Fruit fly (Drosophila melanogaster) whole organism, embryonic: ENCODE results near the gene CG11356.

Experiments used
- BEAF-32 ChIP-seq: fragments of 200-800 bp; sonication (Bioruptor generic); optimal IDR thresholded peaks from 3 replicates; lab custom pipeline; 2017; ENCODE audit warnings: missing biosample characterization, missing genetic modification characterization, mild to moderate bottlenecking, moderate library complexity, missing genetic modification reagents
- Bgb ChIP-seq: fragments of 200-800 bp; sonication (Bioruptor generic); IDR thresholded peaks from 2 replicates; pipeline ENCODE4 v1.3.6; 2022; ENCODE audit warnings: missing biosample characterization, missing genetic modification characterization; ENCODE audit not compliant: partially characterized antibody
- CG10979 ChIP-seq: fragments of 200-800 bp; sonication (Bioruptor generic); optimal IDR thresholded peaks from 2 replicates; lab custom pipeline; 2018; ENCODE audit warnings: missing biosample characterization, mild to moderate bottlenecking, missing genetic modification characterization, moderate library complexity
- CG11560 ChIP-seq: fragments of 200-800 bp; sonication (Bioruptor generic); IDR thresholded peaks from 3 replicates; pipeline ENCODE4 v1.3.6; 2022; ENCODE audit warnings: missing biosample characterization, missing genetic modification characterization
- CG11723 ChIP-seq: fragments of 200-800 bp; sonication (Bioruptor generic); optimal IDR thresholded peaks from 2 replicates; lab custom pipeline; 2017; ENCODE audit warnings: missing biosample characterization, mild to moderate bottlenecking, missing genetic modification characterization
- CG15514 ChIP-seq: fragments of 200-800 bp; sonication (Bioruptor generic); optimal IDR thresholded peaks from 3 replicates; lab custom pipeline; 2017; ENCODE audit warnings: missing biosample characterization, missing genetic modification characterization, mild to moderate bottlenecking, moderate library complexity, missing genetic modification reagents
- CG17359 ChIP-seq: fragments of 200-800 bp; sonication (Bioruptor generic); optimal IDR thresholded peaks from 3 replicates; lab custom pipeline; 2018; ENCODE audit warnings: missing biosample characterization, mild to moderate bottlenecking, missing genetic modification characterization, moderate library complexity
- CG18011 ChIP-seq: fragments of 200-800 bp; sonication (Bioruptor generic); optimal IDR thresholded peaks from 2 replicates; lab custom pipeline; 2017; ENCODE audit warnings: missing biosample characterization, missing genetic modification characterization, mild to moderate bottlenecking, moderate library complexity, missing genotype
- CG2678 ChIP-seq: fragments of 200-800 bp; sonication (Bioruptor generic); optimal IDR thresholded peaks from 3 replicates; lab custom pipeline; 2019; ENCODE audit warnings: missing biosample characterization, mild to moderate bottlenecking, missing genetic modification characterization, moderate library complexity
- CG31388 ChIP-seq: fragments of 200-800 bp; sonication (Bioruptor generic); optimal IDR thresholded peaks from 2 replicates; lab custom pipeline; 2016; ENCODE audit warnings: missing biosample characterization, missing genetic modification characterization
- CG4820 ChIP-seq: fragments of 200-800 bp; sonication (Bioruptor generic); optimal IDR thresholded peaks from 3 replicates; lab custom pipeline; 2016; ENCODE audit warnings: missing biosample characterization, missing genetic modification characterization
- CG6765 ChIP-seq: fragments of 200-800 bp; sonication (Bioruptor generic); optimal IDR thresholded peaks from 3 replicates; lab custom pipeline; 2017; ENCODE audit warnings: missing biosample characterization, mild to moderate bottlenecking, missing genetic modification characterization
- CG7839 ChIP-seq: fragments of 200-800 bp; sonication (Bioruptor generic); optimal IDR thresholded peaks from 3 replicates; lab custom pipeline; 2018; ENCODE audit warnings: missing biosample characterization, mild to moderate bottlenecking, missing genetic modification characterization, moderate library complexity
- CG8290 ChIP-seq, 3 experiments: fragments of 200-800 bp; sonication (Bioruptor generic); optimal IDR thresholded peaks; 2 replicates each; lab custom pipeline; 2016 to 2019; ENCODE audit warnings: missing biosample characterization in 3 of 3, missing genetic modification characterization in 3 of 3, mild to moderate bottlenecking in 2 of 3, moderate library complexity in 1 of 3
- CG8388 ChIP-seq: fragments of 200-800 bp; sonication (Bioruptor generic); optimal IDR thresholded peaks from 2 replicates; lab custom pipeline; 2019; ENCODE audit warnings: missing biosample characterization, mild to moderate bottlenecking, missing genetic modification characterization, moderate library complexity
- CG8924 ChIP-seq: fragments of 200-800 bp; optimal IDR thresholded peaks from 3 replicates; lab custom pipeline; 2019; ENCODE audit warnings: missing biosample characterization, mild to moderate bottlenecking, missing genetic modification characterization, moderate library complexity
- CG8944 ChIP-seq: fragments of 200-800 bp; sonication (Bioruptor generic); optimal IDR thresholded peaks from 3 replicates; lab custom pipeline; 2016; ENCODE audit warnings: missing biosample characterization, missing genetic modification characterization
- CTCF ChIP-seq: fragments of 200-800 bp; sonication (Bioruptor generic); optimal IDR thresholded peaks from 2 replicates; lab custom pipeline; 2017; ENCODE audit warnings: missing biosample characterization, mild to moderate bottlenecking, missing genetic modification characterization, moderate library complexity
- CoRest ChIP-seq: fragments of 200-800 bp; sonication (Bioruptor generic); optimal IDR thresholded peaks from 3 replicates; lab custom pipeline; 2018; ENCODE audit warnings: missing biosample characterization, mild to moderate bottlenecking, missing genetic modification characterization, moderate library complexity
- D ChIP-seq, 2 experiments: fragments of 200-800 bp in 1 of 2; fragments of >200 bp in 1 of 2; sonication (Bioruptor generic) in 1 of 2; optimal IDR thresholded peaks; 2 replicates in 1 of 2; 3 replicates in 1 of 2; lab custom pipeline; 2017; ENCODE audit warnings: mild to moderate bottlenecking in 1 of 2, missing biosample characterization in 1 of 2, missing genetic modification characterization in 1 of 2, missing genetic modification reagents in 1 of 2
- Eip74EF ChIP-seq, 2 experiments: fragments of 200-800 bp in 1 of 2; fragments of >200 bp in 1 of 2; sonication (Bioruptor generic) in 1 of 2; optimal IDR thresholded peaks; 2 replicates each; lab custom pipeline; 2017 to 2019; ENCODE audit warnings: missing biosample characterization in 2 of 2, missing genetic modification characterization in 2 of 2, mild to moderate bottlenecking in 1 of 2, moderate library complexity in 1 of 2
- GATAe ChIP-seq: fragments of 200-800 bp; sonication (Bioruptor generic); conservative IDR thresholded peaks from 2 replicates; pipeline ENCODE4 v1.3.6; 2022; ENCODE audit warnings: missing biosample characterization, missing genetic modification characterization
- Lhr ChIP-seq: fragments of 200-800 bp; sonication (Bioruptor generic); optimal IDR thresholded peaks from 3 replicates; lab custom pipeline; 2017; ENCODE audit warnings: mild to moderate bottlenecking, missing biosample characterization, missing genetic modification reagents, missing genetic modification characterization
- Mad ChIP-seq: fragments of 200-800 bp; sonication (Bioruptor generic); optimal IDR thresholded peaks from 2 replicates; lab custom pipeline; 2016; ENCODE audit warnings: missing biosample characterization, missing genetic modification characterization
- Oli ChIP-seq: fragments of 200-800 bp; sonication (Bioruptor generic); optimal IDR thresholded peaks from 2 replicates; lab custom pipeline; 2018; ENCODE audit warnings: missing biosample characterization, mild to moderate bottlenecking, missing genetic modification characterization, moderate library complexity
- Tbp ChIP-seq: fragments of >200 bp; optimal IDR thresholded peaks from 2 replicates; lab custom pipeline; 2018; ENCODE audit warnings: missing biosample characterization, missing genetic modification characterization
- Trl ChIP-seq, 3 experiments: fragments of >200 bp in 2 of 3; fragments of 200-800 bp in 1 of 3; sonication (Bioruptor generic) in 1 of 3; optimal IDR thresholded peaks; 2 replicates in 1 of 3; 3 replicates in 2 of 3; lab custom pipeline; 2016 to 2017; ENCODE audit warnings: missing biosample characterization in 1 of 3, missing genetic modification characterization in 1 of 3
- ase ChIP-seq: fragments of 200-800 bp; sonication (Bioruptor generic); IDR thresholded peaks from 3 replicates; pipeline ENCODE4 v1.3.6; 2022; ENCODE audit warnings: missing biosample characterization, missing genetic modification characterization
- dmrt99B ChIP-seq: fragments of 200-800 bp; sonication (Bioruptor generic); optimal IDR thresholded peaks from 2 replicates; lab custom pipeline; 2018; ENCODE audit warnings: missing biosample characterization, mild to moderate bottlenecking, missing genetic modification characterization, moderate library complexity
- gce ChIP-seq: fragments of 200-800 bp; sonication (Bioruptor generic); IDR thresholded peaks from 3 replicates; pipeline ENCODE4 v1.3.6; 2022; ENCODE audit warnings: missing biosample characterization, missing genetic modification characterization
- jumu ChIP-seq: fragments of 200-800 bp; sonication (Bioruptor generic); optimal IDR thresholded peaks from 3 replicates; lab custom pipeline; 2016; ENCODE audit warnings: missing biosample characterization, missing genetic modification characterization
- kni ChIP-seq: fragments of 200-800 bp; sonication (Bioruptor generic); optimal IDR thresholded peaks from 3 replicates; lab custom pipeline; 2017; ENCODE audit warnings: mild to moderate bottlenecking, missing biosample characterization, missing genetic modification reagents, missing genetic modification characterization
- mam ChIP-seq: fragments of 200-800 bp; sonication (Bioruptor generic); optimal IDR thresholded peaks from 3 replicates; lab custom pipeline; 2016; ENCODE audit warnings: missing biosample characterization, missing genetic modification characterization
- mld ChIP-seq: fragments of 200-800 bp; sonication (Bioruptor generic); IDR thresholded peaks from 3 replicates; pipeline ENCODE4 v1.3.6; 2022; ENCODE audit warnings: missing biosample characterization, missing genetic modification characterization; ENCODE audit not compliant: partially characterized antibody
- pan ChIP-seq, 4 experiments: fragments of >200 bp in 3 of 4; fragments of 200-800 bp in 1 of 4; sonication (Bioruptor generic) in 1 of 4; optimal IDR thresholded peaks in 3 of 4; IDR thresholded peaks in 1 of 4; 2 replicates each; pipeline versions ENCODE4 v1.3.6 to Lab custom; 2017 to 2022; ENCODE audit warnings: missing biosample characterization in 2 of 4, missing genetic modification characterization in 2 of 4, mixed read lengths in 1 of 4
- pb ChIP-seq: fragments of 200-800 bp; sonication (Bioruptor generic); optimal IDR thresholded peaks from 3 replicates; lab custom pipeline; 2016; ENCODE audit warnings: missing biosample characterization, missing genetic modification characterization
- pnt ChIP-seq: fragments of 200-800 bp; sonication (Bioruptor generic); optimal IDR thresholded peaks from 3 replicates; lab custom pipeline; 2016; ENCODE audit warnings: missing biosample characterization, missing genetic modification characterization
- prd ChIP-seq, 3 experiments: fragments of >200 bp in 2 of 3; fragments of 200-800 bp in 1 of 3; sonication (Bioruptor generic) in 1 of 3; optimal IDR thresholded peaks in 2 of 3; IDR thresholded peaks in 1 of 3; 2 replicates in 2 of 3; 3 replicates in 1 of 3; pipeline versions ENCODE4 v1.3.6 to Lab custom; 2017 to 2022; ENCODE audit warnings: missing biosample characterization in 1 of 3, missing genetic modification characterization in 1 of 3
- pum ChIP-seq: fragments of 200-800 bp; sonication (Bioruptor generic); optimal IDR thresholded peaks from 2 replicates; lab custom pipeline; 2016; ENCODE audit warnings: missing biosample characterization, missing genetic modification characterization
- sc ChIP-seq, 3 experiments: fragments of >200 bp in 2 of 3; fragments of 200-800 bp in 1 of 3; sonication (Bioruptor generic) in 1 of 3; optimal IDR thresholded peaks; 2 replicates in 2 of 3; 3 replicates in 1 of 3; lab custom pipeline; 2017; ENCODE audit warnings: mild to moderate bottlenecking in 1 of 3, missing biosample characterization in 1 of 3, missing genetic modification characterization in 1 of 3, missing genetic modification reagents in 1 of 3
- schlank ChIP-seq: fragments of 200-800 bp; sonication (Bioruptor generic); optimal IDR thresholded peaks from 2 replicates; lab custom pipeline; 2018; ENCODE audit warnings: missing biosample characterization, mild to moderate bottlenecking, missing genetic modification characterization
- tap ChIP-seq: fragments of 200-800 bp; optimal IDR thresholded peaks from 3 replicates; lab custom pipeline; 2019; ENCODE audit warnings: missing biosample characterization, mild to moderate bottlenecking, missing genetic modification characterization, moderate library complexity
- usp ChIP-seq: fragments of >200 bp; optimal IDR thresholded peaks from 2 replicates; lab custom pipeline; 2017; ENCODE audit warnings: missing biosample characterization, missing genetic modification characterization
- wek ChIP-seq: fragments of 200-800 bp; sonication (Bioruptor generic); optimal IDR thresholded peaks from 3 replicates; lab custom pipeline; 2018; ENCODE audit warnings: missing biosample characterization, mild to moderate bottlenecking, missing genetic modification characterization, moderate library complexity
- zen ChIP-seq: fragments of 200-800 bp; sonication (Bioruptor generic); optimal IDR thresholded peaks from 3 replicates; lab custom pipeline; 2018; ENCODE audit warnings: missing biosample characterization, mild to moderate bottlenecking, missing genetic modification characterization, moderate library complexity

CG11356 gene

DNA sequence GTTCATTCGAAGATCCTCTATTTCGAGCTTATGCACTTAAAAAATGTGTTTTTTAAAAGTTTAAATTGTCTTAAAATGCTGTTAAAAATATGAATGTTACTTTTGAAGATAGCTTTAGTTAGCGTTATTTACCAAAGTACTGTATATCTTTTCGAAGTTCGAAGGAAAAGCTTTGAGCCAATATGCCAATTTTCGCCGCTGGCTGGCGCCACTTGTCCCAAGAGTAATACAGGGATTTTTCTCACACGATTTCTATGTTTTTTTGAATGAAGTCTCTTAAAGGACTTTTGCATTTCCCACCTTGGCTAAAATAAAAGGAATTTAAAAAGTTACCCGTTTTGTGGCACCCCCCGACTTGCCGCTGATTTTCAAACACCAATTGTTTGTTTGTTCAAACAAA is 579 bp upstream of the CG11356 start:
- TF ChIP-seq Bgb (GFP tag; lab: Robert Waterston, UW), result no peak
- no peak for TF ChIP-seq gce
- no peak for TF ChIP-seq tap (tag; lab: Kevin White, UChicago)
- peak; percentile 84 for TF ChIP-seq CTCF (GFP tag; lab: Kevin White, UChicago)

DNA sequence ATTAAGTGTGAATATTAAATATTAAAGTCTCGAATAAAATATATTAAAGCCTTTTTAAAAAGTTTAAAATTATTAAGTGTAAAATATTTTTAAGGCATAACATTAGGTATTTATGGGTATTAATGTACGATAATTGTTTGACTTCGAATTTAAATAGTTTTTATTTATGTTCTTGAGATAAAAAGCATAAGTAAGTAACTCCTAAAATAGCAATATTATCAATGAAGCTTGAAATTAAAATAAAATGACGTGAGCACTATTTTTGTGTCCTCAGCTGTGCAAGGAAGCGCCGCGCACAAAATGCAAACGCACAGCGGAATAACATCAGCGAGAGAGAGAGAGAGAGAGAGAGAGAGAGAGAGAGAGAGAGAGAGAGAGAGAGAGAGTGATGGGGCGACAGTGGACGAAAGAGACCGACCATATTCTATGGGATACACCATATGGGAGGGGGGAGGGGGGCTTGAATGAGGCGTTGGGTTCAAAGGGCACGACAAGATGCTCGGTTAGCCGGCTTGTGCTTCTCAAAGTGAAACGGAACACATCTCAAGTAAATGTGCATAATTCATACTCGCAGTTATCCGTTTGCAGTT is 13.3 kb downstream of the CG11356 start:
- TF ChIP-seq Lhr (GFP tag; lab: Kevin White, UChicago), result no peak
- peak; percentile 29 to 40 for TF ChIP-seq Trl (optimal IDR thresholded peaks at IDR 0.05; lab: Kevin White, UChicago)
- no peak for TF ChIP-seq Trl (GFP tag; optimal IDR thresholded peaks at IDR 0.05; lab: Kevin White, UChicago)
- TF ChIP-seq CG8924, result peak; percentile 46
- no peak for TF ChIP-seq pb (GFP tag; lab: Kevin White, UChicago)
- TF ChIP-seq CG18011 (GFP tag; lab: Kevin White, UChicago), result no peak
- TF ChIP-seq wek (GFP tag; lab: Kevin White, UChicago), result no peak
- TF ChIP-seq CG31388 (GFP tag; lab: Kevin White, UChicago), result no peak
- TF ChIP-seq CG6765 (GFP tag; lab: Kevin White, UChicago), result no peak
- TF ChIP-seq BEAF-32 (GFP tag; lab: Kevin White, UChicago), result no peak
- TF ChIP-seq CG17359 (tag; lab: Kevin White, UChicago), result peak; percentile 15
- TF ChIP-seq schlank, result no peak
- no peak for TF ChIP-seq GATAe (GFP tag; lab: Robert Waterston, UW)
- no peak for TF ChIP-seq CG8944 (GFP tag; lab: Kevin White, UChicago)
- TF ChIP-seq dmrt99B (tag; lab: Kevin White, UChicago), result peak; percentile 20
- peak; percentile 53 for TF ChIP-seq CG2678 (tag; lab: Kevin White, UChicago)
- TF ChIP-seq usp (GFP tag; lab: Kevin White, UChicago), result no peak
- no peak for TF ChIP-seq D (optimal IDR thresholded peaks at IDR 0.05; lab: Kevin White, UChicago)
- peak; percentile 2 for TF ChIP-seq D (GFP tag; optimal IDR thresholded peaks at IDR 0.05; lab: Kevin White, UChicago)
- TF ChIP-seq CG11723 (GFP tag; lab: Kevin White, UChicago), result no peak
- TF ChIP-seq pum (GFP tag; lab: Kevin White, UChicago), result no peak
- no peak for TF ChIP-seq Mad (GFP tag; lab: Kevin White, UChicago)
- peak; percentile 34 for TF ChIP-seq CG7839 (tag; lab: Kevin White, UChicago)
- peak; percentile 64 for TF ChIP-seq CG10979 (tag; lab: Kevin White, UChicago)
- TF ChIP-seq mld (GFP tag; lab: Robert Waterston, UW), result no peak
- peak; percentile 2 for TF ChIP-seq CG4820
- no peak for TF ChIP-seq jumu (GFP tag; lab: Kevin White, UChicago)
- TF ChIP-seq kni, result no peak
- TF ChIP-seq pnt (GFP tag; lab: Kevin White, UChicago), result no peak
- no peak for TF ChIP-seq CG8290 (GFP tag; optimal IDR thresholded peaks at IDR 0.05; lab: Kevin White, UChicago)
- TF ChIP-seq CG8290 (tag; optimal IDR thresholded peaks at IDR 0.05; lab: Kevin White, UChicago), result no peak
- no peak for TF ChIP-seq CG11560 (tag; lab: Robert Waterston, UW)
- no peak for TF ChIP-seq CG15514 (GFP tag; lab: Kevin White, UChicago)
- TF ChIP-seq ase (GFP tag; lab: Robert Waterston, UW), result no peak
- TF ChIP-seq CoRest, result peak; percentile 37
- peak; percentile 18 for TF ChIP-seq CG8388 (GFP tag; lab: Kevin White, UChicago)
- no peak for TF ChIP-seq pan (optimal IDR thresholded peaks at IDR 0.05; lab: Kevin White, UChicago)
- no peak for TF ChIP-seq pan (GFP tag; optimal IDR thresholded peaks at IDR 0.05 in 1 of 2, IDR thresholded peaks at IDR 0.05 in 1 of 2)
- TF ChIP-seq Oli, result peak; percentile 6
- TF ChIP-seq sc (optimal IDR thresholded peaks at IDR 0.05; lab: Kevin White, UChicago), result no peak
- TF ChIP-seq sc (GFP tag; optimal IDR thresholded peaks at IDR 0.05; lab: Kevin White, UChicago), result peak; percentile 9
- TF ChIP-seq Tbp (GFP tag; lab: Kevin White, UChicago), result no peak
- TF ChIP-seq mam (GFP tag; lab: Kevin White, UChicago), result no peak
- peak; percentile 7 for TF ChIP-seq zen
- TF ChIP-seq Eip74EF (GFP tag; optimal IDR thresholded peaks at IDR 0.05; lab: Kevin White, UChicago), result no peak
- TF ChIP-seq prd (optimal IDR thresholded peaks at IDR 0.05; lab: Kevin White, UChicago), result no peak
- no peak for TF ChIP-seq prd (GFP tag; IDR thresholded peaks at IDR 0.05; lab: Robert Waterston, UW)
